Worm (Caenorhabditis elegans): Measurements from ENCODE around the gene F11D11.3.

F11D11.3 gene

DNA sequence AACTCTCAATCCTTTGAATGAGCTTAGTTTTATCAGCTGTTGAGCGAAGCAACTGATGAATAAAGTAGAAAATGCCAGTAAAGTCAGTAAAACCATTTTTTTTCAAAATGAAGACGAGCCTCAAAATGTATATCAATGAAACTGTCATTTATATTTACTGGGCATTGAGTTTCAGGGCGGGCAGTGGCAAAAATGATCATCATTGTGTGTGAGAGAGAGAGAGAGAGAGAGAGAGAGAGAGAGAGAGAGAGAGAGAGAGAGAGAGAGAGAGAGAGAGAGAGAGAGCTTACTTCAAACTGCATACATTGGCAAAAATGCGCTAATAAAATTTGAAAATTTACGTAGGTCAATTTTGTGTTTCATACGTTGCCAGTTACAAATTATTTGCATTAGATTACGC, at the start of gene F11D11.3:
Gene F11D11.3 (minus strand): TSS at position 101 of the 400 bp plus-strand sequence.
- no peak for TF ChIP-seq unc-62 (GFP tag; optimal IDR thresholded peaks at IDR 0.05)

ce11 chrV:18808621-18809020, 48.5 kb upstream of the F11D11.3 start, which contains the start of gene C54E10.6:
Gene C54E10.6, minus strand, starts transcription at chrV:18808729.
- TF ChIP-seq unc-62 (GFP tag; optimal IDR thresholded peaks at IDR 0.05), result no peak

DNA sequence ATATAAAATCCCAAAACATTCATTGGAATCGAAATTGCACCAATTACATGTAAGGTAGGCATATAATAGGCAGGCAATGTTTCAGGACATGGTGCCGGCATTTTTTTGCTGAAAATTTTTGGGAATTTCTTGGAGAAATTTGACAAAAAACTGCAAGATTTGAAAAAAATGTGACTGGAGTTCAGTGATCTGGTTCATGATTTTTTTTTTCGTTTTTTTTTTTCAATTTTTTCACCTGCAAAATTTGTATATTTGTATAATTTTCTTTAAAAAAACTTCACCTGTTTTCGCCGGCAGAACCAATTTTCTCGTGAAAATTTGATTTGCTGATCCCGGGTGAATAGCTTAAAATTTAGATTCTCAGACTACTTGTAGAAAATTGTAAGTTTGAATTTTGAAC, 46.3 kb upstream of the F11D11.3 start, which contains the start of gene sri-10:
Gene sri-10 (minus strand): TSS at position 101 of the 400 bp plus-strand sequence.
- TF ChIP-seq unc-62 (GFP tag; optimal IDR thresholded peaks at IDR 0.05), result no peak

ce11 chrV:18803260-18803659, 43.2 kb upstream of the F11D11.3 start, which contains the start of gene C54E10.10:
Gene C54E10.10, minus strand, starts transcription at chrV:18803360.
- TF ChIP-seq unc-62 (GFP tag; optimal IDR thresholded peaks at IDR 0.05), result no peak

- TF ChIP-seq unc-62 (GFP tag; optimal IDR thresholded peaks at IDR 0.05), result no peak
These were observed 42.0 kb upstream of the F11D11.3 start, which contains the start of gene C54E10.11 for ce11 chrV:18802077-18802476. Gene C54E10.11, minus strand, starts transcription at chrV:18802177.

- TF ChIP-seq unc-62 (GFP tag; optimal IDR thresholded peaks at IDR 0.05), result no peak
These were observed 40.7 kb upstream of the F11D11.3 start, which contains the start of gene nhr-170 for ce11 chrV:18800811-18801210. Gene nhr-170, minus strand, starts transcription at chrV:18800826.

- no peak for TF ChIP-seq unc-62 (GFP tag; optimal IDR thresholded peaks at IDR 0.05)
These were observed 30.6 kb upstream of the F11D11.3 start, which contains the start of gene nhr-231 for ce11 chrV:18790658-18791057. Gene nhr-231, plus strand, starts transcription at chrV:18790958.

- TF ChIP-seq unc-62 (GFP tag; optimal IDR thresholded peaks at IDR 0.05), result no peak
These were observed 27.4 kb upstream of the F11D11.3 start, which contains the start of gene Y17D7B.2 for ce11 chrV:18787417-18787918. Gene Y17D7B.2, plus strand, starts transcription at chrV:18787739.

ce11 chrV:18786694-18787093, 26.6 kb upstream of the F11D11.3 start, which contains the start of gene Y17D7B.3:
Gene Y17D7B.3, minus strand, starts transcription at chrV:18786794.
- no peak for TF ChIP-seq unc-62 (GFP tag; optimal IDR thresholded peaks at IDR 0.05)

DNA sequence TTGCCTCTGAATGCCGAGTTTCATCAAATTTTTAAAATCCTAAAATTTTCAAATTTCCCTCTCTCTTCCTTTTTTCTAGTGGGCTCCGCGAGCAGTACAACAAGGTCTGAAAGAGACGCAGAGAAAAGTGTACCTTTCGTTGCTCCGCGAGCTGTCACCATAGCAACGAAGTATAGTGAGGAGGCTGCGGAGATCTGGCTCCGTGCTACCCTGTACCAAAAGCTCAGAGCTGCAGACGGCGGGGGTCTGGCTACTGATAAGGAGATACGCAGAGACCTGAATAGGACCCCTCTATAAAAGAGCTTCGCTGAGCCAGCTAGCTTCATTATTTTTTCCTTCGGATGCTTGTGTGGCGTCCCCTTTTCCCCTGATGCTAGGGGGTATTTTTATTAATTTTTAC, 23.4 kb upstream of the F11D11.3 start, which contains the start of gene Y17D7B.10:
Gene Y17D7B.10 (plus strand): TSS at position 243 of the 400 bp plus-strand sequence.
- TF ChIP-seq unc-62 (GFP tag; optimal IDR thresholded peaks at IDR 0.05), result no peak

DNA sequence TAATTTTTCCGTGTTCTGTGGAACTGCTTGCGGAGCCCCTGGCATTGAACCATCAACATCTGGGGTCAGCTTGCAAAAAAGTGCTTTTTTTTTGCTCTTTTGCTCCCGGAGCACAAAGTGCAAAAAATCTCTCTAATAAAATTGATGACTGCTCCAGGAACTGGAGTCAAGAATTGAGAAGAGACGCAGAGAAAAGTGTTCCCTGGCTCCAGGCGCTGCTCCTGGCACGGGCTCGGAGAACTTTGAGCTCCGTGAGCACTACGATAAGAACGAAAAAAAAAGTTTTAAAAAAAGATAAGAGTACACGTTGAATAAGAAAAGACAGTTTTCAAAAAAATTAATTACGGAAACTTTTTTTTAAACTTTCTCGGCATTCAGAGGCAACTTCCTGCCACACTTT, 22.7 kb upstream of the F11D11.3 start:
- TF ChIP-seq unc-62 (GFP tag; optimal IDR thresholded peaks at IDR 0.05), result no peak

DNA sequence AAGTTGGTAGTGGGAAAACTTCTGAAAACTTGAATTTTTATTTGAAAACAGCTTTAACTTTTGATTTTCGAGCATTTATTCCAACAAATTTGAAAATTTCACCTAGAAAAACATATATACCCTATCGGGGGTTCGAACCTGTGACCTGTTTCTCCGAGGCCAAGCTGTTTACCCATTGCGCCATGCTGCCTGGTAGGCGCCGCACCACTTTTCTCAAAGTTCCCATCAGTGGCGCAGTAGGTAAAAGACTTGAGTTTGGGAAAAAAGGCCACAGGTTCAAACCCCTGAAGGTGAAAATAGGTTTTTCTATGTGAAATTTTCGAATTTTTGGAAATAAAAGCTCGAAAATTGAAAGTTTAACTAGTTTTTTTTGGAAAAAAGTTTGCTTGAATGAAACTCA, 20.5 kb upstream of the F11D11.3 start:
- no peak for TF ChIP-seq unc-62 (GFP tag; optimal IDR thresholded peaks at IDR 0.05)

ce11 chrV:18776245-18776737, 16.2 kb upstream of the F11D11.3 start, which contains the start of gene Y17D7B.4:
Gene Y17D7B.4, minus strand, starts transcription at chrV:18776687.
- no peak for TF ChIP-seq unc-62 (GFP tag; optimal IDR thresholded peaks at IDR 0.05)

DNA sequence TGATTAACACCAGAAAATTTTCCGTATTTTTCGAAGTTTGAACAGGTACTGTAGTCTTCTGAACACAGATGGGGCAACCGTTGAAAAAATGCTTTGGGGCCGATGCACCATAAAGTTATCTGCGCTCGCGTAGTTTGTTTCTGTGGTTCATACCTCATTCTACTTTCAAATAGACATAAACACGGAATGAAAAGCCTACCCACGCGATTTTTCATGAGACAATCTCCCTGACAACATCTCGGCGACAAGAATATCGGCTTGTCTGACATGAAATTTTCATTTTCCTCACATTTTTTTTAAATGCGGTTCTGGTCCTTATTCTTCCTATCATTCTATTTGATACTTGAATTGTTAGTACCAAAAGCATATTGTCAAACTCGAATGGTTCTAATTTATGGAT, 12.7 kb upstream of the F11D11.3 start, which contains the start of gene clec-257:
Gene clec-257 (plus strand): TSS at position 301 of the 400 bp plus-strand sequence.
- no peak for TF ChIP-seq unc-62 (GFP tag; optimal IDR thresholded peaks at IDR 0.05)

ce11 chrV:18771804-18772386, 11.8 kb upstream of the F11D11.3 start:
- no peak for TF ChIP-seq unc-62 (GFP tag; optimal IDR thresholded peaks at IDR 0.05)

- TF ChIP-seq unc-62 (GFP tag; optimal IDR thresholded peaks at IDR 0.05), result no peak
These were observed 11.3 kb upstream of the F11D11.3 start, which contains the start of gene clec-256 for ce11 chrV:18771390-18771789. Gene clec-256, plus strand, starts transcription at chrV:18771690.

DNA sequence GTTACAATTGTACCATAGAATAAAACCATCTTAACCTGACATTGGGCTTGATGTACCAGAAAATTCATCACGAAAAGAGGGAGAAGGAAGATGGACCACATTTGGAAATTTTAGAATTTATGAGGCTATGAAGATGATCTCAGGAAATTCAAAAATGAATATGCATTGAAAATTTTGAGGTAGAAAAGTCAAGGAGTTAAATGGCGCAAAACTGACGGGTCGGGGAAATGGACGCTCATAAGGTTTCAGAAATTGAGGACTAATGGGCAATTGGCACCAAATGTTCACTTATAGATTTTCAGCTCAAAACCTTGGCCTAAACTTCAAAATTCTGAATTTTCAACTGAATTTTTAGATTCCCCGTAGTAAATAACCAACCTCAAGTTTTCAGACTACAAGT, 10.5 kb upstream of the F11D11.3 start, which contains the start of gene clec-255:
Gene clec-255 (minus strand): TSS at position 101 of the 400 bp plus-strand sequence.
- no peak for TF ChIP-seq unc-62 (GFP tag; optimal IDR thresholded peaks at IDR 0.05)
